Fruit fly (Drosophila melanogaster) whole organism, adult: ENCODE results near the gene CG7912.

Source experiments
- CG11617 ChIP-seq: fragments of 200-800 bp; sonication (Bioruptor generic); optimal IDR thresholded peaks from 2 replicates; lab custom pipeline; 2017; ENCODE audit warnings: mild to moderate bottlenecking, missing biosample characterization, missing genetic modification reagents, missing genetic modification characterization
- CG12768 ChIP-seq: fragments of 200-800 bp; sonication (Bioruptor generic); optimal IDR thresholded peaks from 2 replicates; lab custom pipeline; 2017; ENCODE audit warnings: missing biosample characterization, missing genetic modification characterization, mild to moderate bottlenecking, moderate library complexity, missing genetic modification reagents
- CG14711 ChIP-seq: fragments of 200-800 bp; sonication (Bioruptor generic); optimal IDR thresholded peaks from 2 replicates; lab custom pipeline; 2018; ENCODE audit warnings: missing biosample characterization, mild to moderate bottlenecking, missing genetic modification characterization, moderate library complexity
- CG1620 ChIP-seq: fragments of 200-800 bp; sonication (Bioruptor generic); optimal IDR thresholded peaks from 2 replicates; lab custom pipeline; 2016; ENCODE audit warnings: missing biosample characterization, missing genetic modification characterization
- CG33017 ChIP-seq: fragments of 200-800 bp; sonication (Bioruptor generic); optimal IDR thresholded peaks from 2 replicates; lab custom pipeline; 2018; ENCODE audit warnings: missing biosample characterization, mild to moderate bottlenecking, missing genetic modification characterization, moderate library complexity
- CG5204 ChIP-seq: fragments of 200-800 bp; sonication (Bioruptor generic); optimal IDR thresholded peaks from 2 replicates; lab custom pipeline; 2016; ENCODE audit warnings: missing biosample characterization, missing genetic modification characterization
- CG7045 ChIP-seq: fragments of 200-800 bp; sonication (Bioruptor generic); optimal IDR thresholded peaks from 2 replicates; lab custom pipeline; 2017; ENCODE audit warnings: missing biosample characterization, mild to moderate bottlenecking, missing genetic modification characterization
- CG7101 ChIP-seq: fragments of 200-800 bp; sonication (Bioruptor generic); optimal IDR thresholded peaks from 2 replicates; lab custom pipeline; 2018; ENCODE audit warnings: missing biosample characterization, mild to moderate bottlenecking, missing genetic modification characterization, moderate library complexity
- Clk ChIP-seq: fragments of 200-800 bp; sonication (Bioruptor generic); optimal IDR thresholded peaks from 2 replicates; lab custom pipeline; 2017; ENCODE audit warnings: missing biosample characterization, missing genetic modification characterization
- Crg-1 ChIP-seq: fragments of 200-800 bp; sonication (Bioruptor generic); optimal IDR thresholded peaks from 2 replicates; lab custom pipeline; 2016; ENCODE audit warnings: missing biosample characterization, missing genetic modification characterization
- Hr96 ChIP-seq: fragments of 200-800 bp; sonication (Bioruptor generic); optimal IDR thresholded peaks from 2 replicates; lab custom pipeline; 2016; ENCODE audit warnings: missing biosample characterization, missing genetic modification characterization
- Mnt ChIP-seq: fragments of 200-800 bp; sonication (Bioruptor generic); optimal IDR thresholded peaks from 2 replicates; lab custom pipeline; 2016; ENCODE audit warnings: missing biosample characterization, mild to moderate bottlenecking, missing genetic modification characterization
- bab1 ChIP-seq: fragments of 200-800 bp; sonication (Bioruptor generic); optimal IDR thresholded peaks from 3 replicates; lab custom pipeline; 2019; ENCODE audit warnings: missing biosample characterization, mild to moderate bottlenecking, missing genetic modification characterization, moderate library complexity
- cic ChIP-seq: fragments of 200-800 bp; sonication (Bioruptor generic); optimal IDR thresholded peaks from 2 replicates; lab custom pipeline; 2017; ENCODE audit warnings: missing biosample characterization, mild to moderate bottlenecking, missing genetic modification characterization, moderate library complexity
- cnc ChIP-seq, 2 experiments: fragments of >200 bp; optimal IDR thresholded peaks; 2 replicates each; lab custom pipeline; 2017
- kay ChIP-seq: fragments of 200-800 bp; sonication (Bioruptor generic); peaks from one replicate; lab custom pipeline; 2016; ENCODE audit warnings: missing biosample characterization, missing genetic modification characterization, borderline replicate concordance
- ovo ChIP-seq: fragments of 200-800 bp; sonication (Bioruptor generic); optimal IDR thresholded peaks from 2 replicates; lab custom pipeline; 2016; ENCODE audit warnings: missing biosample characterization, missing genetic modification characterization
- pad ChIP-seq: fragments of 200-800 bp; sonication (Bioruptor generic); optimal IDR thresholded peaks from 3 replicates; lab custom pipeline; 2017; ENCODE audit warnings: missing biosample characterization, missing genetic modification characterization, mild to moderate bottlenecking, moderate library complexity, missing genetic modification reagents
- tj ChIP-seq: fragments of 200-800 bp; sonication (Bioruptor generic); optimal IDR thresholded peaks from 3 replicates; lab custom pipeline; 2017; ENCODE audit warnings: missing biosample characterization, mild to moderate bottlenecking, missing genetic modification characterization, moderate library complexity
- toe ChIP-seq: fragments of 200-800 bp; sonication (Bioruptor generic); optimal IDR thresholded peaks from 2 replicates; lab custom pipeline; 2016; ENCODE audit warnings: missing biosample characterization, missing genetic modification characterization

Gene CG7912

DNA sequence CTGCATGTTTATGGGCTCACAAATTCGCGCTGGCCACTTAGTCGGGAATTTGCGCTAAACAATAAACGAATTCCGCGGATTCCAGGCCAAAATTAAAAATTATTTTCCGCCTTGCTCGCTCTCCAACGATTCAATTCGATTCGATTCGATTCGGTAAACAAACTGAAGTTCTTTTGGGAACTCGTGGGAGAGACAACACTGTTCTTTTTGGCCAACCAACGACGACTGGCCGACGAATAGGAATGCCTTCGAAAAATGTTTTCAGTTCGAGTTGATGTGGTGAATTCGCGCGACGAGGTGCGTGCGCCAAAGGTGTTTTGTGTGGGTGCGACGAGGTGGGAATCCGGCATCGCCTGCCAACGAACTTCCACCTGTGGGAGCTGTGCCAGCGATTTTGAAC is 42.9 kb upstream of the CG7912 start, which contains the start of gene CG15528:
TSS of gene CG15528 (minus strand) at position 180 of the 400 bp plus-strand sequence.
- no peak for TF ChIP-seq toe (GFP tag; lab: Kevin White, UChicago)
- TF ChIP-seq CG5204 (GFP tag; lab: Kevin White, UChicago) = no peak

DNA sequence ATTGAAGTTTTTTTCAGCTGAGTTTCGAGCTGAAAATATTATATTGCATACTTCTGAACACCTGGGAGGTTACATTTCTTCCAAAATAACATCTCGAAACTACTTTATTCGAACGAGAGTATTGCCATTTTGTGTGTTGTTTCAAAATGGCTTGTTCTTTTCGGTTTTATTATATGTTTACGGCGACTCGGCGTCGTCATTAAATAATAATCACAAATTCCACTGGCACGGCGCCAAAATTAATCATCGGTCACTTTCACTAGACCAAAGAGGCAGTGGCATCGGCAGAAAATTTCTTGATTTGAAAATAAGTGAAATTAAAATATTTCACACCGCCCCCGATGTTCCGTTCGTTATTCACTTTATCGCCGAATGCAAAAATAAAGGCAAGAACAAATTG is 41.5 kb upstream of the CG7912 start:
- TF ChIP-seq Clk (no peak), toe (GFP tag; lab: Kevin White, UChicago) (no peak), CG7045 (GFP tag; lab: Kevin White, UChicago) (no peak), CG1620 (GFP tag; lab: Kevin White, UChicago) (no peak), kay (GFP tag; lab: Kevin White, UChicago) (no peak)

dm6 chr3R:30046029-30047001 is 37.3 kb upstream of the CG7912 start, which contains the start of the genes RpL32 and CG7943:
RpL32 (minus strand) TSS chr3R:30046161.
CG7943 (plus strand) TSS chr3R:30046470.
- TF ChIP-seq CG7045 (GFP tag; lab: Kevin White, UChicago) (peak; percentile 93), cic (peak; percentile 62), ovo (GFP tag; lab: Kevin White, UChicago) (peak; percentile 96), bab1 (GFP tag; lab: Kevin White, UChicago) (peak; percentile 97), CG33017 (tag; lab: Kevin White, UChicago) (peak; percentile 87), kay (GFP tag; lab: Kevin White, UChicago) (no peak), CG5204 (GFP tag; lab: Kevin White, UChicago) (no peak), tj (GFP tag; lab: Kevin White, UChicago) (peak; percentile 85), CG11617 (GFP tag; lab: Kevin White, UChicago) (peak; percentile 97), CG12768 (GFP tag; lab: Kevin White, UChicago) (peak; percentile 94), CG7101 (tag; lab: Kevin White, UChicago) (peak; percentile 94), Clk (peak; percentile 91), Crg-1 (GFP tag; lab: Kevin White, UChicago) (peak; percentile 97), toe (GFP tag; lab: Kevin White, UChicago) (peak; percentile 98), Hr96 (GFP tag; lab: Kevin White, UChicago) (peak; percentile 99), pad (GFP tag; lab: Kevin White, UChicago) (peak; percentile 86), Mnt (GFP tag; lab: Kevin White, UChicago) (peak; percentile 95), cnc (optimal IDR thresholded peaks at IDR 0.05; lab: Kevin White, UChicago) (no peak), CG14711 (tag; lab: Kevin White, UChicago) (peak; percentile 85), CG1620 (GFP tag; lab: Kevin White, UChicago) (peak; percentile 96)

DNA sequence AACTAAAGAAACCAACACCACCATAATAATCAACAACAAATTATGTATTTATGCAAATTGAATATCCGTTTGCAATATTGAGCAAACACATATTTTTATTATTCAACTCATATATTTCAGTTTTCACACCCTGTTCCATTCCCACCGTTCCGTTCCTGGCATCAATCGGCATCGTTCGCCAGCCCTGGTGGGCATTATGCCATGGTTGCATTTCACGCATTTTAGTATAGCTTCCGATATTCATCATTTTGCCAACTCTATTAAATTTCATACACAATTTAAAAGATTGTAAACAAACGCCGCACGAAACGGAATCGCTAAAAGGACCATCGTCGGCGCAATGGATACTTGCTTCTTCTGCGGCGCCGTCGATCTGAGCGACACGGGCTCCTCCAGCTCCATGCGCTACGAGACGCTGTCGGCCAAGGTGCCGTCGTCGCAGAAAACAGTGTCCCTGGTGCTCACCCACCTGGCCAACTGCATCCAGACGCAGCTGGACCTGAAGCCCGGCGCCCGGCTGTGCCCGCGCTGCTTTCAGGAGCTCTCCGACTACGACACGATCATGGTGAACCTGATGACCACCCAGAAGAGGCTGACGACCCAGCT is 34.3 kb upstream of the CG7912 start, which contains the start of gene Sry-delta:
TSS of gene Sry-delta (plus strand) at position 203 of the 606 bp plus-strand sequence.
- no peak for TF ChIP-seq CG5204 (GFP tag; lab: Kevin White, UChicago)
- TF ChIP-seq CG7101 (tag; lab: Kevin White, UChicago) = peak; percentile 74
- peak; percentile 60 for TF ChIP-seq CG14711 (tag; lab: Kevin White, UChicago)
- TF ChIP-seq bab1 (GFP tag; lab: Kevin White, UChicago) = peak; percentile 76
- TF ChIP-seq CG11617 (GFP tag; lab: Kevin White, UChicago) = peak; percentile 73
- TF ChIP-seq Mnt (GFP tag; lab: Kevin White, UChicago) = peak; percentile 85
- TF ChIP-seq CG12768 (GFP tag; lab: Kevin White, UChicago) = peak; percentile 65
- TF ChIP-seq CG1620 (GFP tag; lab: Kevin White, UChicago) = peak; percentile 90
- peak; percentile 71 for TF ChIP-seq Crg-1 (GFP tag; lab: Kevin White, UChicago)
- TF ChIP-seq kay (GFP tag; lab: Kevin White, UChicago) = no peak
- TF ChIP-seq CG7045 (GFP tag; lab: Kevin White, UChicago) = peak; percentile 73
- TF ChIP-seq ovo (GFP tag; lab: Kevin White, UChicago) = no peak
- peak; percentile 59 for TF ChIP-seq Clk
- peak; percentile 61 for TF ChIP-seq CG33017 (tag; lab: Kevin White, UChicago)
- TF ChIP-seq cnc (optimal IDR thresholded peaks at IDR 0.05; lab: Kevin White, UChicago) = no peak
- TF ChIP-seq tj (GFP tag; lab: Kevin White, UChicago) = peak; percentile 85
- peak; percentile 64 for TF ChIP-seq pad (GFP tag; lab: Kevin White, UChicago)
- TF ChIP-seq toe (GFP tag; lab: Kevin White, UChicago) = peak; percentile 87
- TF ChIP-seq Hr96 (GFP tag; lab: Kevin White, UChicago) = peak; percentile 90
- TF ChIP-seq cic = peak; percentile 45

DNA sequence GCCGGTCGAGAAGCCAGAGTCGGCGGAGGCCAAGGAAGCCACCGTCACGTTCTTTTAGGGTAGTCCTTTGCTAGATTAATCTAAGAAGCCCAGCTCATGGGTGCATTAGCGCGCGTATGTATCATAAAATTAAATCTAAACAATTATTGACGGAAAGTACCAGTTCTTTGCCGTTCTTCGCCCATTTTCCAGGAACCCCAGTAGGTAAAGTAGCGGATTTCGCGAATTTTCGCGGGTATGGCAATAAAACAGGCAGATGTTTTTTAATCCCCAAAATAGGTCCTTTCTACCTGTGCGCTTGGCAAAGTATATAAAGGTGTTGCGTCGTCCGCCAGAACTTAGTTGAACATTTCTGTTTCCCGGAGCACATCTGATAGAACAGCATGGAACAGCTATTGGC is 31.9 kb upstream of the CG7912 start:
- no peak for TF ChIP-seq CG5204 (GFP tag; lab: Kevin White, UChicago)
- no peak for TF ChIP-seq CG12768 (GFP tag; lab: Kevin White, UChicago)
- TF ChIP-seq Crg-1 (GFP tag; lab: Kevin White, UChicago) = no peak
- TF ChIP-seq cic = no peak
- TF ChIP-seq ovo (GFP tag; lab: Kevin White, UChicago) = no peak
- TF ChIP-seq CG7101 (tag; lab: Kevin White, UChicago) = no peak
- no peak for TF ChIP-seq pad (GFP tag; lab: Kevin White, UChicago)
